Fruit fly (Drosophila melanogaster) whole organism, adult: Measurements from ENCODE around the gene beta-Spec.

ENCODE experiments used
- CG11617 ChIP-seq: fragments of 200-800 bp; sonication (Bioruptor generic); optimal IDR thresholded peaks from 2 replicates; lab custom pipeline; 2017; ENCODE audit warnings: mild to moderate bottlenecking, missing biosample characterization, missing genetic modification reagents, missing genetic modification characterization
- CG12768 ChIP-seq: fragments of 200-800 bp; sonication (Bioruptor generic); optimal IDR thresholded peaks from 2 replicates; lab custom pipeline; 2017; ENCODE audit warnings: missing biosample characterization, missing genetic modification characterization, mild to moderate bottlenecking, moderate library complexity, missing genetic modification reagents
- CG14711 ChIP-seq: fragments of 200-800 bp; sonication (Bioruptor generic); optimal IDR thresholded peaks from 2 replicates; lab custom pipeline; 2018; ENCODE audit warnings: missing biosample characterization, mild to moderate bottlenecking, missing genetic modification characterization, moderate library complexity
- CG1620 ChIP-seq: fragments of 200-800 bp; sonication (Bioruptor generic); optimal IDR thresholded peaks from 2 replicates; lab custom pipeline; 2016; ENCODE audit warnings: missing biosample characterization, missing genetic modification characterization
- CG33017 ChIP-seq: fragments of 200-800 bp; sonication (Bioruptor generic); optimal IDR thresholded peaks from 2 replicates; lab custom pipeline; 2018; ENCODE audit warnings: missing biosample characterization, mild to moderate bottlenecking, missing genetic modification characterization, moderate library complexity
- CG5204 ChIP-seq: fragments of 200-800 bp; sonication (Bioruptor generic); optimal IDR thresholded peaks from 2 replicates; lab custom pipeline; 2016; ENCODE audit warnings: missing biosample characterization, missing genetic modification characterization
- CG7045 ChIP-seq: fragments of 200-800 bp; sonication (Bioruptor generic); optimal IDR thresholded peaks from 2 replicates; lab custom pipeline; 2017; ENCODE audit warnings: missing biosample characterization, mild to moderate bottlenecking, missing genetic modification characterization
- CG7101 ChIP-seq: fragments of 200-800 bp; sonication (Bioruptor generic); optimal IDR thresholded peaks from 2 replicates; lab custom pipeline; 2018; ENCODE audit warnings: missing biosample characterization, mild to moderate bottlenecking, missing genetic modification characterization, moderate library complexity
- Clk ChIP-seq: fragments of 200-800 bp; sonication (Bioruptor generic); optimal IDR thresholded peaks from 2 replicates; lab custom pipeline; 2017; ENCODE audit warnings: missing biosample characterization, missing genetic modification characterization
- Crg-1 ChIP-seq: fragments of 200-800 bp; sonication (Bioruptor generic); optimal IDR thresholded peaks from 2 replicates; lab custom pipeline; 2016; ENCODE audit warnings: missing biosample characterization, missing genetic modification characterization
- Hr96 ChIP-seq: fragments of 200-800 bp; sonication (Bioruptor generic); optimal IDR thresholded peaks from 2 replicates; lab custom pipeline; 2016; ENCODE audit warnings: missing biosample characterization, missing genetic modification characterization
- Mnt ChIP-seq: fragments of 200-800 bp; sonication (Bioruptor generic); optimal IDR thresholded peaks from 2 replicates; lab custom pipeline; 2016; ENCODE audit warnings: missing biosample characterization, mild to moderate bottlenecking, missing genetic modification characterization
- bab1 ChIP-seq: fragments of 200-800 bp; sonication (Bioruptor generic); optimal IDR thresholded peaks from 3 replicates; lab custom pipeline; 2019; ENCODE audit warnings: missing biosample characterization, mild to moderate bottlenecking, missing genetic modification characterization, moderate library complexity
- cic ChIP-seq: fragments of 200-800 bp; sonication (Bioruptor generic); optimal IDR thresholded peaks from 2 replicates; lab custom pipeline; 2017; ENCODE audit warnings: missing biosample characterization, mild to moderate bottlenecking, missing genetic modification characterization, moderate library complexity
- cnc ChIP-seq, 2 experiments: fragments of >200 bp; optimal IDR thresholded peaks; 2 replicates each; lab custom pipeline; 2017
- kay ChIP-seq: fragments of 200-800 bp; sonication (Bioruptor generic); peaks from one replicate; lab custom pipeline; 2016; ENCODE audit warnings: missing biosample characterization, missing genetic modification characterization, borderline replicate concordance
- ovo ChIP-seq: fragments of 200-800 bp; sonication (Bioruptor generic); optimal IDR thresholded peaks from 2 replicates; lab custom pipeline; 2016; ENCODE audit warnings: missing biosample characterization, missing genetic modification characterization
- pad ChIP-seq: fragments of 200-800 bp; sonication (Bioruptor generic); optimal IDR thresholded peaks from 3 replicates; lab custom pipeline; 2017; ENCODE audit warnings: missing biosample characterization, missing genetic modification characterization, mild to moderate bottlenecking, moderate library complexity, missing genetic modification reagents
- tj ChIP-seq: fragments of 200-800 bp; sonication (Bioruptor generic); optimal IDR thresholded peaks from 3 replicates; lab custom pipeline; 2017; ENCODE audit warnings: missing biosample characterization, mild to moderate bottlenecking, missing genetic modification characterization, moderate library complexity
- toe ChIP-seq: fragments of 200-800 bp; sonication (Bioruptor generic); optimal IDR thresholded peaks from 2 replicates; lab custom pipeline; 2016; ENCODE audit warnings: missing biosample characterization, missing genetic modification characterization

beta-Spec gene

dm6 chrX:17697703-17698145 is 40.6 kb downstream of the beta-Spec start:
- TF ChIP-seq tj (GFP tag; lab: Kevin White, UChicago) (no peak), cic (GFP tag; lab: Kevin White, UChicago) (no peak), toe (GFP tag; lab: Kevin White, UChicago) (no peak), cnc (optimal IDR thresholded peaks at IDR 0.05; lab: Kevin White, UChicago) (no peak), Clk (no peak), pad (GFP tag; lab: Kevin White, UChicago) (no peak), ovo (GFP tag; lab: Kevin White, UChicago) (no peak), Crg-1 (GFP tag; lab: Kevin White, UChicago) (no peak), CG12768 (GFP tag; lab: Kevin White, UChicago) (no peak), Hr96 (GFP tag; lab: Kevin White, UChicago) (no peak), bab1 (GFP tag; lab: Kevin White, UChicago) (no peak), CG7045 (GFP tag; lab: Kevin White, UChicago) (no peak), kay (GFP tag; lab: Kevin White, UChicago) (no peak), CG5204 (GFP tag; lab: Kevin White, UChicago) (no peak), CG7101 (tag; lab: Kevin White, UChicago) (no peak), CG11617 (GFP tag; lab: Kevin White, UChicago) (no peak), CG14711 (no peak), CG1620 (GFP tag; lab: Kevin White, UChicago) (no peak)

DNA sequence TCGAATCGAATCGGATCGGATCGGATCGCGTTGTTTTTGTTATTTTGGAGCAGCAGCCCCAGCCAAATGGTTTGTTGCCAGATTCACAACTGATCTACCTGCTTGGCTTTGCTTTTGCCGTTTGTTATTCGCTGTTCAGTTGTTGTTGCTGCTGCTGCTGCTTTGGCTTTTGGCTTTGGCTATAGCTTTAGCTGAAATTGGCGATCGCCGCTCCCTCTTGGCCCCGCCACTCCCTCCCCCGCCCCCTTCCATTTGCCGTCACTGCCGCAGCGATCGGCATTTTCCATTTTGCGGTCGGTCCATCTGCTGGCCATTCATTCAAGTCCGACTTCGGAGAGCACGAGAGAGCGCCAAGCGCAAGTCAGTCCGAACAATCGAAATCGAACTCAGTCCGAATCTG is 41.3 kb downstream of the beta-Spec start, which contains the start of gene chas:
TSS of gene chas (minus strand) at position 295 of the 400 bp plus-strand sequence.
- TF ChIP-seq toe (GFP tag; lab: Kevin White, UChicago) (no peak), cic (GFP tag; lab: Kevin White, UChicago) (peak; percentile 53)

DNA sequence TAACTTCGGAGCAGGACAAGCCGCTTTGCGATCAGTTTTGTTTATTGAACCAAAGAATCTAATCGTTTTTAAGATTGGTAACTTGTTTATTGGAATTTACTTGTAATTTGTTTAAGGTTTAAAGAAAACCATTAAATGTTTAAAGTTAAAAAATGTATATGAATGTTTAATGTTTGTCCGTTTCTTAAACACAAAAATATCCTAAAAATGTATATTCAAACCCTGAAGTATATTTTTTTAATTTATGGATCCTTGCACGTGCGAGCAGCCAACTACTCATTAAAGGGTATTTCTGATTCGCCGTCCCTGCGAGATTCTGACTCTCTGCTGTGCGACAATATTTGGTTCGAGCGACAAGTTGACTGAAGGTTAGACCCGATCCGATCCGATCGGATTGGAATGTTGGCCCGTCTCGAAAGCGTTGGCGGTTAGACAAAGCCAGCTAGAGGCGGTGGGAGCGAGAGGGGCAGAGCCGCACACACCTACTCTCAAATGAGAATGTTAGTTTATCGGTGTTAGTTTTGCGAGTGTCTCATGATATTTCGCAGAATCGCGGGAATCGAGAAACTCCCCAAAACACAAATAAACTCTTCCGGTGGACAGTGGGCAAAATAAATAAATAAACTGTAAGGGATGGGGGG is 41.8 kb downstream of the beta-Spec start:
- TF ChIP-seq Clk (peak; percentile 33), Hr96 (GFP tag; lab: Kevin White, UChicago) (peak; percentile 85), kay (GFP tag; lab: Kevin White, UChicago) (peak; percentile 83), CG5204 (GFP tag; lab: Kevin White, UChicago) (peak; percentile 78), bab1 (GFP tag; lab: Kevin White, UChicago) (peak; percentile 97), CG7101 (tag; lab: Kevin White, UChicago) (peak; percentile 90), cnc (optimal IDR thresholded peaks at IDR 0.05; lab: Kevin White, UChicago) (no peak), cic (GFP tag; lab: Kevin White, UChicago) (no peak), CG33017 (tag; lab: Kevin White, UChicago) (peak; percentile 30), CG7045 (GFP tag; lab: Kevin White, UChicago) (peak; percentile 59), ovo (GFP tag; lab: Kevin White, UChicago) (no peak), CG14711 (peak; percentile 76), CG12768 (GFP tag; lab: Kevin White, UChicago) (peak; percentile 65), CG11617 (GFP tag; lab: Kevin White, UChicago) (peak; percentile 94), Mnt (GFP tag; lab: Kevin White, UChicago) (peak; percentile 77), CG1620 (GFP tag; lab: Kevin White, UChicago) (peak; percentile 80), Crg-1 (GFP tag; lab: Kevin White, UChicago) (peak; percentile 74), tj (GFP tag; lab: Kevin White, UChicago) (peak; percentile 75), pad (GFP tag; lab: Kevin White, UChicago) (peak; percentile 76), toe (GFP tag; lab: Kevin White, UChicago) (peak; percentile 68)

- no peak for TF ChIP-seq Hr96 (GFP tag; lab: Kevin White, UChicago)
- peak; percentile 76 for TF ChIP-seq pad (GFP tag; lab: Kevin White, UChicago)
- peak; percentile 93 for TF ChIP-seq CG7101 (tag; lab: Kevin White, UChicago)
- TF ChIP-seq Crg-1 (GFP tag; lab: Kevin White, UChicago) = peak; percentile 81
- peak; percentile 91 for TF ChIP-seq toe (GFP tag; lab: Kevin White, UChicago)
- TF ChIP-seq kay (GFP tag; lab: Kevin White, UChicago) = peak; percentile 20
- peak; percentile 10 for TF ChIP-seq cic (GFP tag; lab: Kevin White, UChicago)
- peak; percentile 96 for TF ChIP-seq bab1 (GFP tag; lab: Kevin White, UChicago)
- peak; percentile 12 for TF ChIP-seq Clk
- peak; percentile 74 for TF ChIP-seq CG12768 (GFP tag; lab: Kevin White, UChicago)
- TF ChIP-seq CG33017 (tag; lab: Kevin White, UChicago) = peak; percentile 77
- TF ChIP-seq tj (GFP tag; lab: Kevin White, UChicago) = peak; percentile 77
- TF ChIP-seq CG7045 (GFP tag; lab: Kevin White, UChicago) = peak; percentile 74
- TF ChIP-seq CG14711 = peak; percentile 79
- TF ChIP-seq CG11617 (GFP tag; lab: Kevin White, UChicago) = peak; percentile 89
- TF ChIP-seq cnc (optimal IDR thresholded peaks at IDR 0.05; lab: Kevin White, UChicago) = no peak
- TF ChIP-seq CG1620 (GFP tag; lab: Kevin White, UChicago) = peak; percentile 98
- TF ChIP-seq CG5204 (GFP tag; lab: Kevin White, UChicago) = peak; percentile 88
- TF ChIP-seq Mnt (GFP tag; lab: Kevin White, UChicago) = peak; percentile 92
- peak; percentile 94 for TF ChIP-seq ovo (GFP tag; lab: Kevin White, UChicago)
Observed at dm6 chrX:17702738-17703570, 45.8 kb downstream of the beta-Spec start, which contains the start of the genes CG8188 and par-6. CG8188 (minus strand) TSS chrX:17703024. par-6 (plus strand) TSS chrX:17703352.
